Worm (Caenorhabditis elegans): Measurements from ENCODE around the gene lcmt-1.
A peak's percentile ranks its signal among the peaks of the same experiment; 100 is the strongest.

The lcmt-1 gene

DNA sequence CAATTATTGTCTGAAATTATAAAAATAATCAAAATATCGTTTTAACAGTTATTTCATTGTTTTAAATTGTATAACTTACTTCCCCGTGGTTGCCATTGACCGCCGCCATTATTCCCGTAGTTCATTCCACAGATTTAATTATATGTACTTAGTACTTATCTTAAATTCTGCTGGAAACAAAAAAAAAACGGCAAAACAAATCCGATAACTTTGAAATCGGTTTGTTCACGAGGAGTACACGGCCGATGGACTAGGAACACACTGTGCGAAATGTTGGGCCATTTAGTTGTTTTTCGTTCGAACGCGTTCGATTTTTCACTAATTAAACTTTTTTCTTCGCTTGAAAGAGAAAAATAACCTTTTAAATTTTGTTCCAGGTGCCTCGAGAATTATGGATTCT, at the start of gene lcmt-1, which contains the start of gene B0285.3:
lcmt-1 (plus strand) TSS at position 377 of the 400 bp plus-strand sequence.
B0285.3 (minus strand) TSS at position 267 of the 400 bp plus-strand sequence.
- TF ChIP-seq dpl-1 (GFP tag; optimal IDR thresholded peaks at IDR 0.05): peak; percentile 55
- TF ChIP-seq mes-2 (tag; optimal IDR thresholded peaks at IDR 0.05; ENCODE audit: poor library complexity, severe bottlenecking): peak; percentile 94
- no peak for TF ChIP-seq dmd-6 (GFP tag; IDR thresholded peaks at IDR 0.05)
- peak in 1 of 2 experiments; percentile 66 for TF ChIP-seq lsy-2 (tag; optimal IDR thresholded peaks at IDR 0.05)
- TF ChIP-seq ZK337.2 (GFP tag; IDR thresholded peaks at IDR 0.05): peak; percentile 60; the same call in 1 of the 2 replicates
- TF ChIP-seq unc-62 (GFP tag; optimal IDR thresholded peaks at IDR 0.05 in 1 of 2): peak in 1 of 2 experiments; percentile 84
- no peak for TF ChIP-seq unc-62 (tag; optimal IDR thresholded peaks at IDR 0.05)
- TF ChIP-seq aha-1 (tag): peak; percentile 72
- no peak for TF ChIP-seq hlh-11 (tag; optimal IDR thresholded peaks at IDR 0.05)
- peak in 1 of 2 experiments; percentile 70 for TF ChIP-seq hif-1 (tag; optimal IDR thresholded peaks at IDR 0.05)
- peak; percentile 72 for TF ChIP-seq unc-130 (GFP tag; optimal IDR thresholded peaks at IDR 0.05)
- no peak for TF ChIP-seq fkh-10 (GFP tag; optimal IDR thresholded peaks at IDR 0.05)

DNA sequence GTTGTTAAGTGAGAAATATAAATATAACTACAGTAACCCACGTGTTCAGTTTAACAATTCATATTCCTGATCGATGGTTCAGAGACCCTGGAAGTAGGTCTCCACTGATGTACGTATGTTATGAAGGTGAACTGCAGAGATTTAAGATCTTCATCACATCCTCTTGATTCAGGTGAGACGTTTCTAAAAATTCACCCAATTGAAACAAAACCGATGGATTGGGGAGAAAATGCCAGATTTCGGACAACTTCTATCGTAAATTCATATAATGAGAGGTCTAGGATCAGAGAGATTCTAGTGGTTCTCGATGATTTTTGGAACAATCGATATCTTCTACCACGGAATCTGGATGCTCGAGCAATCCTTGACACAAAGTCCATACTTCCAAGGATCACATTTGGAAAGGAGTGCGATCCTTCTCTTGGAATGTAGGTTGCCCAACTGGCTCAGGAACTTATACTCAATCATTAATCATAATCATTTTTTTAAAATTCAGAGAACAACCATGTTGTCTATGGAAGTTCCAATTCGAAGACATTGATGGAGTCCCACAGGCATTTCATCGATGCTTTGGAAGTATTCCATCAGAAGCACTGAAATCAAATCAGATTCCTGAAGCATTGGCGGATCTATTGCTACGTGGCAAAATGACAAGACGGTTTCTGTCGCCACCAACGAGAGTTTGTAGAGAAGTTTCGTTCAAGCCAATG, 48.9 kb upstream of the lcmt-1 start, which contains the start of the genes nth-1 and R10E4.7:
nth-1 (minus strand) TSS at position 101 of the 710 bp plus-strand sequence.
R10E4.7 (plus strand) TSS at position 660 of the 710 bp plus-strand sequence.
- TF ChIP-seq F49E8.2 (tag; optimal IDR thresholded peaks at IDR 0.05; ENCODE audit: borderline replicate concordance) (no peak), ZK337.2 (GFP tag; IDR thresholded peaks at IDR 0.05) (no peak), php-3 (GFP tag; IDR thresholded peaks at IDR 0.05) (no peak), Y48G9A.11 (GFP tag; IDR thresholded peaks at IDR 0.05) (no peak), mdt-29 (GFP tag; IDR thresholded peaks at IDR 0.05) (no peak), hif-1 (tag; optimal IDR thresholded peaks at IDR 0.05) (no peak), nhr-77 (tag; optimal IDR thresholded peaks at IDR 0.05) (no peak), lir-3 (tag; optimal IDR thresholded peaks at IDR 0.05) (no peak), nhr-41 (GFP tag; IDR thresholded peaks at IDR 0.05) (no peak), arid-1 (GFP tag; conservative IDR thresholded peaks at IDR 0.05) (no peak), nhr-25 (tag; optimal IDR thresholded peaks at IDR 0.05; ENCODE audit: borderline replicate concordance, insufficient read depth) (no peak), pha-4 (GFP tag; IDR thresholded peaks at IDR 0.05) (no peak), pha-4 (tag; optimal IDR thresholded peaks at IDR 0.05) (no peak), dmd-6 (GFP tag; IDR thresholded peaks at IDR 0.05) (no peak), daf-12 (tag; optimal IDR thresholded peaks at IDR 0.05) (no peak)

DNA sequence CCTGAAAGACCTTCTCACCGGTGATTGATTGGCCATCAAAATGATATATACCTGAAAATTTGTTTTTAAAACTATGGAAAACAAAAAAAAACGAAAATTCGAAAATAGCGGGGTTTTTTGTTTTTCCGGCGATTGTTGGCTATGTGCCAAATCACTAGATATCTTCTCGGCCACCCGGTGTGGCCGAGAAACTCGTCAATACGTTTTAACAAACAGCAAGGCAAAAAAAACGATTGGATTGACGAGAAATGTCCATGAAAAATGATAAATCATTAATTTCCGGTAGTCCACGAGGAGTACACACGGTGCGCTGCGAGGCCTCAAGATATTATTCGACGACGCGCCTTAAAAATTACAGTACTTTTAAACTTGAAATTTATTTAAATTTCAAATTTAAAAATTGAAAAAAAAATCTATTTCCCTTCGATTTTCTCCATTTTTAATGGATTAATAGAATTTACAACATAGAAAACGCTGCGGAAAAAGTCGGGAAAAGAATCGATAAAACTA, 42.2 kb upstream of the lcmt-1 start, which contains the start of gene R10E4.11:
R10E4.11 (minus strand) TSS at position 51 of the 510 bp plus-strand sequence.
- TF ChIP-seq ama-1 (optimal IDR thresholded peaks at IDR 0.05) (no peak), lsy-2 (tag; optimal IDR thresholded peaks at IDR 0.05) (peak in 1 of 2 experiments; percentile 28), daf-16 (GFP tag; optimal IDR thresholded peaks at IDR 0.05) (peak in 1 of 2 experiments; percentile 30), daf-16 (tag; optimal IDR thresholded peaks at IDR 0.05) (peak; percentile 23)

DNA sequence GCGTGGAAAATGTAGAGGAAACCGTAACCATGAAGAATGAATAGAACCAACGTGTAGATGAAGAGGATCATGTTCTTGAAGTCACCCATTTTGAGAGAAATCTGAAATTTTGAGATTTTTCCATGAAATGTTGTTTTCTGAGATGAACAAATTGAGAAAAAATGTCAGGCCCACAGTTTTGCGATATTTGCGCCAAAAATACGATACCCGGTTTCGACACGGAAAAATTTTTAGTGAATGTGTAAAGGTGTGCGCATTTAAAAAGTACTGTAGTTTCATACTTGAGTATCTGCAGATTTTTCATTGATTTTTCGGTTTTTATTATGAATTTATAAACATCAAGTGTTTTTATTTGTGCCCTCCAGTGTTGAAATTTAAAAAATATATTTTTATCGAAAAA, 41.0 kb upstream of the lcmt-1 start, which contains the start of gene R10E4.9:
R10E4.9 (minus strand) TSS at position 101 of the 400 bp plus-strand sequence.
- no peak for TF ChIP-seq ceh-44 (GFP tag; IDR thresholded peaks at IDR 0.05)
- no peak for TF ChIP-seq aly-2 (tag; optimal IDR thresholded peaks at IDR 0.05)
- no peak for TF ChIP-seq lim-7 (GFP tag; IDR thresholded peaks at IDR 0.05)
- no peak for TF ChIP-seq nhr-237 (tag; optimal IDR thresholded peaks at IDR 0.05)
- TF ChIP-seq Y5F2A.4 (GFP tag; optimal IDR thresholded peaks at IDR 0.05): no peak
- no peak for TF ChIP-seq duxl-1 (tag; optimal IDR thresholded peaks at IDR 0.05; ENCODE audit: poor library complexity)
- TF ChIP-seq ceh-32 (tag; optimal IDR thresholded peaks at IDR 0.05; ENCODE audit: poor library complexity): no peak
- TF ChIP-seq nhr-48 (tag; optimal IDR thresholded peaks at IDR 0.05): no peak

Measured in whole organism, L4 larva.